Worm (Caenorhabditis elegans) whole organism, young adult: ENCODE data around the gene idi-1.

Experiments used
- B0336.3 ChIP-seq: fragments of 200-800 bp; sonication (Bioruptor generic); IDR thresholded peaks from 2 replicates; pipeline ENCODE4 v1.3.6; 2022; ENCODE audit warnings: missing genetic modification characterization, missing compliant biosample characterization
- C06A6.2 ChIP-seq: fragments of 200-800 bp; sonication (Bioruptor generic); conservative IDR thresholded peaks from 2 replicates; pipeline ENCODE4 v1.3.6; 2022; ENCODE audit warnings: missing genetic modification characterization, missing compliant biosample characterization
- F22D6.2 ChIP-seq: sonication (generic microtip); optimal IDR thresholded peaks from 2 replicates; lab custom pipeline; 2016; ENCODE audit warnings: mild to moderate bottlenecking, missing genetic modification characterization, missing compliant biosample characterization
- F33H1.4 ChIP-seq: fragments of 200-800 bp; sonication (Bioruptor generic); IDR thresholded peaks from 2 replicates; pipeline ENCODE4 v1.3.6; 2022; ENCODE audit warnings: missing genetic modification reagents, missing genetic modification characterization, missing compliant biosample characterization
- F37B4.10 ChIP-seq: fragments of 200-800 bp; sonication (Bioruptor generic); IDR thresholded peaks from 2 replicates; pipeline ENCODE4 v1.3.6; 2022; ENCODE audit warnings: missing genetic modification characterization, missing compliant biosample characterization
- F55B11.4 ChIP-seq: sonication (generic microtip); optimal IDR thresholded peaks from 2 replicates; lab custom pipeline; 2016; ENCODE audit warnings: missing compliant biosample characterization, missing genetic modification characterization, borderline replicate concordance; ENCODE audit not compliant: insufficient read depth
- F57A8.1 ChIP-seq: fragments of 200-800 bp; sonication (Bioruptor generic); optimal IDR thresholded peaks from 2 replicates; lab custom pipeline; 2018; ENCODE audit warnings: mild to moderate bottlenecking, missing genetic modification characterization, moderate library complexity, missing compliant biosample characterization
- F57C9.4 ChIP-seq: sonication (generic microtip); optimal IDR thresholded peaks from 2 replicates; lab custom pipeline; 2017; ENCODE audit warnings: mild to moderate bottlenecking, missing genetic modification characterization, missing compliant biosample characterization
- Y53F4B.3 ChIP-seq: fragments of 200-800 bp; sonication (Bioruptor generic); IDR thresholded peaks from 2 replicates; pipeline ENCODE4 v1.3.6; 2022; ENCODE audit warnings: missing genetic modification reagents, missing genetic modification characterization, missing compliant biosample characterization
- Y56A3A.18 ChIP-seq: fragments of 200-800 bp; sonication (Bioruptor generic); IDR thresholded peaks from 2 replicates; pipeline ENCODE4 v1.3.6; 2022; ENCODE audit warnings: missing genetic modification reagents, missing genetic modification characterization, missing compliant biosample characterization
- Y67H2A.10 ChIP-seq: fragments of 200-800 bp; sonication (Bioruptor generic); conservative IDR thresholded peaks from 2 replicates; pipeline ENCODE4 v1.3.6; 2022; ENCODE audit warnings: missing genetic modification reagents, missing genetic modification characterization, missing compliant biosample characterization
- Y95B8A.8 ChIP-seq: fragments of 200-800 bp; sonication (Bioruptor generic); IDR thresholded peaks from 2 replicates; pipeline ENCODE4 v1.3.6; 2022; ENCODE audit warnings: missing genetic modification reagents, missing genetic modification characterization, missing compliant biosample characterization
- atf-7 ChIP-seq: sonication (generic microtip); optimal IDR thresholded peaks from 2 replicates; lab custom pipeline; 2017; ENCODE audit warnings: mild to moderate bottlenecking, missing genetic modification characterization, missing compliant biosample characterization
- bed-1 ChIP-seq: fragments of 200-800 bp; sonication (Bioruptor generic); IDR thresholded peaks from 2 replicates; pipeline ENCODE4 v1.3.6; 2022; ENCODE audit warnings: missing genetic modification reagents, missing genetic modification characterization, missing compliant biosample characterization
- cebp-1 ChIP-seq, 2 experiments: fragments of 200-800 bp in 1 of 2; sonication (Bioruptor generic) in 1 of 2; sonication (generic microtip) in 1 of 2; IDR thresholded peaks in 1 of 2; optimal IDR thresholded peaks in 1 of 2; 2 replicates each; pipeline versions ENCODE4 v1.3.6 to Lab custom; 2017 to 2022; ENCODE audit warnings: missing compliant biosample characterization in 2 of 2, missing genetic modification characterization in 2 of 2, mild to moderate bottlenecking in 1 of 2, missing genetic modification reagents in 1 of 2, moderate library complexity in 1 of 2
- ceh-91 ChIP-seq: fragments of 200-800 bp; sonication (Bioruptor generic); IDR thresholded peaks from 2 replicates; pipeline ENCODE4 v1.3.6; 2022; ENCODE audit warnings: missing genetic modification reagents, missing genetic modification characterization, missing compliant biosample characterization
- dox-1 ChIP-seq: fragments of 200-800 bp; sonication (Bioruptor generic); IDR thresholded peaks from 2 replicates; pipeline ENCODE4 v1.3.6; 2022; ENCODE audit warnings: missing genetic modification reagents, missing genetic modification characterization, missing compliant biosample characterization
- dpl-1 ChIP-seq: fragments of 150-350 bp; optimal IDR thresholded peaks from 2 replicates; lab custom pipeline; 2014; ENCODE audit warnings: missing biosample characterization, missing genetic modification reagents, missing genetic modification characterization
- egl-18 ChIP-seq: fragments of 200-800 bp; sonication (Bioruptor generic); IDR thresholded peaks from 2 replicates; pipeline ENCODE4 v1.3.6; 2022; ENCODE audit warnings: missing genetic modification reagents, missing genetic modification characterization, missing compliant biosample characterization
- hrde-1 ChIP-seq: sonication (generic microtip); optimal IDR thresholded peaks from 2 replicates; lab custom pipeline; 2016; ENCODE audit warnings: missing genetic modification characterization, mild to moderate bottlenecking, missing compliant biosample characterization, moderate library complexity, missing genotype, missing genetic modification reagents, borderline replicate concordance
- lin-26 ChIP-seq: fragments of 200-800 bp; sonication (Bioruptor generic); IDR thresholded peaks from 2 replicates; pipeline ENCODE4 v1.3.6; 2022; ENCODE audit warnings: missing genetic modification reagents, missing genetic modification characterization, missing compliant biosample characterization
- lir-1 ChIP-seq: fragments of 200-800 bp; sonication (Bioruptor generic); conservative IDR thresholded peaks from 2 replicates; pipeline ENCODE4 v1.3.6; 2022; ENCODE audit warnings: missing genetic modification reagents, missing genetic modification characterization, missing compliant biosample characterization
- madf-6 ChIP-seq: fragments of 200-800 bp; sonication (Bioruptor generic); IDR thresholded peaks from 2 replicates; pipeline ENCODE4 v1.3.6; 2022; ENCODE audit warnings: missing genetic modification reagents, missing genetic modification characterization, missing compliant biosample characterization
- madf-8 ChIP-seq: fragments of 200-800 bp; sonication (Bioruptor generic); conservative IDR thresholded peaks from 2 replicates; pipeline ENCODE4 v1.3.6; 2022; ENCODE audit warnings: missing genetic modification reagents, missing genetic modification characterization, missing compliant biosample characterization
- mcd-1 ChIP-seq: fragments of 200-800 bp; sonication (Bioruptor generic); IDR thresholded peaks from 2 replicates; pipeline ENCODE4 v1.3.6; 2022; ENCODE audit warnings: missing genetic modification reagents, missing genetic modification characterization, missing compliant biosample characterization
- nfyb-1 ChIP-seq: fragments of 200-800 bp; sonication (Bioruptor generic); IDR thresholded peaks from 2 replicates; pipeline ENCODE4 v1.3.6; 2022; ENCODE audit warnings: missing genetic modification reagents, missing genetic modification characterization, missing compliant biosample characterization
- pha-4 ChIP-seq: fragments of 150-350 bp; sonication (generic microtip); optimal IDR thresholded peaks from 2 replicates; lab custom pipeline; 2014; ENCODE audit warnings: missing biosample characterization, missing genetic modification reagents, missing genetic modification characterization
- rec-8 ChIP-seq, 2 experiments: sonication (generic microtip); optimal IDR thresholded peaks; 2 replicates each; lab custom pipeline; 2016; ENCODE audit warnings: mild to moderate bottlenecking in 2 of 2, missing genetic modification characterization in 2 of 2, missing genetic modification reagents in 2 of 2, missing genotype in 2 of 2, missing biosample characterization in 1 of 2, missing compliant biosample characterization in 1 of 2, moderate library complexity in 1 of 2
- unc-130 ChIP-seq: sonication (generic microtip); optimal IDR thresholded peaks from 2 replicates; lab custom pipeline; 2016; ENCODE audit warnings: missing genetic modification reagents, missing genetic modification characterization, missing compliant biosample characterization
- xnd-1 ChIP-seq: sonication (generic microtip); optimal IDR thresholded peaks from 2 replicates; lab custom pipeline; 2016; ENCODE audit warnings: missing genotype, missing genetic modification reagents, missing genetic modification characterization, missing compliant biosample characterization
- ztf-22 ChIP-seq: fragments of 200-800 bp; sonication (Bioruptor generic); optimal IDR thresholded peaks from 2 replicates; lab custom pipeline; 2018; ENCODE audit warnings: mild to moderate bottlenecking, missing genetic modification characterization, moderate library complexity, missing compliant biosample characterization
- ztf-3 ChIP-seq: fragments of 200-800 bp; sonication (Bioruptor generic); optimal IDR thresholded peaks from 2 replicates; lab custom pipeline; 2018; ENCODE audit warnings: mild to moderate bottlenecking, missing genetic modification characterization, missing compliant biosample characterization
- ztf-6 ChIP-seq: fragments of 200-800 bp; sonication (Bioruptor generic); IDR thresholded peaks from 2 replicates; pipeline ENCODE4 v1.3.6; 2022; ENCODE audit warnings: missing genetic modification reagents, missing genetic modification characterization, missing compliant biosample characterization

idi-1 gene

ce11 chrIII:8136517-8137099 is 45.1 kb downstream of the idi-1 start:
- TF ChIP-seq F22D6.2 (tag; lab: Kevin White, UChicago) (no peak), Y56A3A.18 (GFP tag; lab: Robert Waterston, UW) (no peak), atf-7 (tag; lab: Kevin White, UChicago) (no peak), Y67H2A.10 (no peak), F37B4.10 (GFP tag; lab: Robert Waterston, UW) (no peak), unc-130 (GFP tag; lab: Kevin White, UChicago) (no peak), xnd-1 (tag; lab: Kevin White, UChicago) (no peak), C06A6.2 (no peak), F33H1.4 (GFP tag; lab: Robert Waterston, UW) (no peak), F57A8.1 (GFP tag; lab: Kevin White, UChicago) (no peak), bed-1 (GFP tag; lab: Robert Waterston, UW) (no peak), F55B11.4 (tag; lab: Kevin White, UChicago) (no peak), Y95B8A.8 (GFP tag; lab: Robert Waterston, UW) (no peak), ztf-6 (no peak)

ce11 chrIII:8137777-8138176 is 46.3 kb downstream of the idi-1 start, which contains the start of gene hsp-12.2:
hsp-12.2 (plus strand) TSS chrIII:8138077.
- TF ChIP-seq egl-18 (GFP tag; lab: Robert Waterston, UW): no peak
- TF ChIP-seq nfyb-1 (GFP tag; lab: Robert Waterston, UW): no peak
- TF ChIP-seq lir-1 (GFP tag; lab: Robert Waterston, UW): no peak
- no peak for TF ChIP-seq Y53F4B.3
- no peak for TF ChIP-seq dox-1 (GFP tag; lab: Robert Waterston, UW)
- no peak for TF ChIP-seq ztf-22 (GFP tag; lab: Kevin White, UChicago)
- no peak for TF ChIP-seq cebp-1 (GFP tag; IDR thresholded peaks at IDR 0.05; lab: Robert Waterston, UW)
- no peak for TF ChIP-seq cebp-1 (tag; optimal IDR thresholded peaks at IDR 0.05; lab: Kevin White, UChicago)
- TF ChIP-seq B0336.3 (GFP tag; lab: Robert Waterston, UW): no peak
- TF ChIP-seq dpl-1 (GFP tag; lab: Kevin White, UChicago): no peak
- TF ChIP-seq madf-6: no peak
- no peak for TF ChIP-seq rec-8 (tag; optimal IDR thresholded peaks at IDR 0.05; lab: Kevin White, UChicago)
- no peak for TF ChIP-seq hrde-1
- TF ChIP-seq lin-26 (GFP tag; lab: Robert Waterston, UW): no peak

- TF ChIP-seq ztf-3 (GFP tag; lab: Kevin White, UChicago) (no peak), F33H1.4 (GFP tag; lab: Robert Waterston, UW) (no peak), mcd-1 (no peak), madf-8 (GFP tag; lab: Robert Waterston, UW) (no peak), F57C9.4 (tag; lab: Kevin White, UChicago) (no peak), pha-4 (tag; lab: Kevin White, UChicago) (no peak), ceh-91 (GFP tag; lab: Robert Waterston, UW) (no peak), madf-6 (no peak)
- TF ChIP-seq, all 124 proteins: peak for 0
Observed at ce11 chrIII:8142217-8142616, 50.7 kb downstream of the idi-1 start.
